Worm (Caenorhabditis elegans) whole organism, L2 larva: ENCODE measurements around the gene oxi-1.
A peak's percentile ranks its signal among the peaks of the same experiment; 100 is the strongest.

ENCODE experiments used
- C34F6.9 ChIP-seq: fragments of 150-350 bp; optimal IDR thresholded peaks from 2 replicates; lab custom pipeline; 2014; ENCODE audit warnings: missing biosample characterization, missing genetic modification characterization
- F13H6.1 ChIP-seq: sonication (generic microtip); optimal IDR thresholded peaks from 2 replicates; lab custom pipeline; 2016; ENCODE audit warnings: missing genetic modification characterization, missing compliant biosample characterization
- R02D3.7 ChIP-seq: fragments of 150-350 bp; optimal IDR thresholded peaks from 2 replicates; lab custom pipeline; 2014; ENCODE audit warnings: missing biosample characterization, missing genetic modification characterization
- ZK546.5 ChIP-seq: sonication (generic microtip); optimal IDR thresholded peaks from 2 replicates; lab custom pipeline; 2017; ENCODE audit warnings: missing biosample characterization, missing genetic modification characterization
- alr-1 ChIP-seq: fragments of 150-350 bp; optimal IDR thresholded peaks from 2 replicates; lab custom pipeline; 2014; ENCODE audit warnings: missing biosample characterization, missing genetic modification characterization
- aly-2 ChIP-seq: fragments of 150-350 bp; optimal IDR thresholded peaks from 2 replicates; lab custom pipeline; 2014; ENCODE audit warnings: missing biosample characterization, missing genetic modification characterization
- blmp-1 ChIP-seq: sonication (generic microtip); optimal IDR thresholded peaks from 2 replicates; lab custom pipeline; 2017; ENCODE audit warnings: missing genetic modification characterization, mild to moderate bottlenecking, missing compliant biosample characterization, antibody characterized with exemption, moderate library complexity; ENCODE audit not compliant: insufficient read depth
- ceh-16 ChIP-seq: fragments of 150-350 bp; optimal IDR thresholded peaks from 2 replicates; lab custom pipeline; 2014; ENCODE audit warnings: missing biosample characterization, missing genetic modification characterization
- crh-2 ChIP-seq: sonication (generic microtip); optimal IDR thresholded peaks from 2 replicates; lab custom pipeline; 2017; ENCODE audit warnings: missing biosample characterization, missing genetic modification characterization
- dmd-4 ChIP-seq: sonication (generic microtip); optimal IDR thresholded peaks from 2 replicates; lab custom pipeline; 2017; ENCODE audit warnings: missing biosample characterization, missing genetic modification characterization
- elt-1 ChIP-seq: fragments of 150-350 bp; optimal IDR thresholded peaks from 2 replicates; lab custom pipeline; 2014; ENCODE audit warnings: missing biosample characterization, missing genetic modification characterization
- gmeb-1 ChIP-seq: fragments of 150-350 bp; optimal IDR thresholded peaks from 2 replicates; lab custom pipeline; 2014; ENCODE audit warnings: missing biosample characterization, missing genetic modification characterization
- lin-11 ChIP-seq: fragments of 150-350 bp; sonication (generic microtip); optimal IDR thresholded peaks from 2 replicates; lab custom pipeline; 2014; ENCODE audit warnings: missing biosample characterization, missing genetic modification characterization, inconsistent platforms, mixed read lengths
- lin-13 ChIP-seq: fragments of 150-350 bp; optimal IDR thresholded peaks from 2 replicates; lab custom pipeline; 2014; ENCODE audit warnings: missing biosample characterization, missing genetic modification reagents, missing genetic modification characterization
- lin-39 ChIP-seq: fragments of 150-350 bp; optimal IDR thresholded peaks from 2 replicates; lab custom pipeline; 2014; ENCODE audit warnings: missing biosample characterization, missing genetic modification reagents, missing genetic modification characterization
- mab-5 ChIP-seq: fragments of 150-350 bp; optimal IDR thresholded peaks from 2 replicates; lab custom pipeline; 2014; ENCODE audit warnings: missing biosample characterization, missing genetic modification characterization
- nhr-10 ChIP-seq: sonication (generic microtip); optimal IDR thresholded peaks from 2 replicates; lab custom pipeline; 2017; ENCODE audit warnings: missing biosample characterization, missing genetic modification characterization
- nhr-11 ChIP-seq: fragments of 150-350 bp; optimal IDR thresholded peaks from 2 replicates; lab custom pipeline; 2014; ENCODE audit warnings: missing biosample characterization, missing genetic modification characterization
- nhr-12 ChIP-seq: fragments of 150-350 bp; optimal IDR thresholded peaks from 2 replicates; lab custom pipeline; 2014; ENCODE audit warnings: missing biosample characterization, missing genetic modification characterization
- nhr-129 ChIP-seq: fragments of 150-350 bp; optimal IDR thresholded peaks from 2 replicates; lab custom pipeline; 2014; ENCODE audit warnings: missing biosample characterization, missing genetic modification characterization
- nhr-21 ChIP-seq: fragments of 150-350 bp; optimal IDR thresholded peaks from 2 replicates; lab custom pipeline; 2014; ENCODE audit warnings: missing biosample characterization, missing genetic modification characterization
- nhr-23 ChIP-seq: fragments of 150-350 bp; optimal IDR thresholded peaks from 2 replicates; lab custom pipeline; 2014; ENCODE audit warnings: missing biosample characterization, missing genetic modification reagents, missing genetic modification characterization
- nhr-237 ChIP-seq: fragments of 150-350 bp; optimal IDR thresholded peaks from 2 replicates; lab custom pipeline; 2014; ENCODE audit warnings: missing biosample characterization, missing genetic modification characterization
- nhr-25 ChIP-seq: fragments of 150-350 bp; sonication (generic microtip); optimal IDR thresholded peaks from 3 replicates; lab custom pipeline; 2014; ENCODE audit warnings: missing biosample characterization, missing genetic modification characterization
- nhr-77 ChIP-seq: fragments of 150-350 bp; optimal IDR thresholded peaks from 2 replicates; lab custom pipeline; 2014; ENCODE audit warnings: missing biosample characterization, missing genetic modification characterization
- peb-1 ChIP-seq: fragments of 150-350 bp; optimal IDR thresholded peaks from 2 replicates; lab custom pipeline; 2014; ENCODE audit warnings: missing biosample characterization, missing genetic modification characterization
- sem-4 ChIP-seq: fragments of 150-350 bp; optimal IDR thresholded peaks from 2 replicates; lab custom pipeline; 2014; ENCODE audit warnings: missing biosample characterization, missing genetic modification reagents, missing genetic modification characterization
- sma-3 ChIP-seq: sonication (generic microtip); optimal IDR thresholded peaks from 2 replicates; lab custom pipeline; 2016; ENCODE audit warnings: missing genetic modification reagents, missing genetic modification characterization, missing compliant biosample characterization
- unc-39 ChIP-seq: fragments of 150-350 bp; optimal IDR thresholded peaks from 2 replicates; lab custom pipeline; 2014; ENCODE audit warnings: missing biosample characterization, missing genetic modification characterization
- unc-55 ChIP-seq: fragments of 150-350 bp; sonication (generic microtip); optimal IDR thresholded peaks from 3 replicates; lab custom pipeline; 2014; ENCODE audit warnings: missing biosample characterization, missing genetic modification reagents, missing genetic modification characterization
- zag-1 ChIP-seq: fragments of 150-350 bp; optimal IDR thresholded peaks from 2 replicates; lab custom pipeline; 2014; ENCODE audit warnings: missing biosample characterization, missing genetic modification characterization
- ztf-1 ChIP-seq: fragments of 200-800 bp; sonication (Bioruptor generic); conservative IDR thresholded peaks from 2 replicates; pipeline ENCODE4 v1.3.6; 2022; ENCODE audit warnings: missing genetic modification characterization, missing compliant biosample characterization
- ztf-11 ChIP-seq: sonication (generic microtip); optimal IDR thresholded peaks from 2 replicates; lab custom pipeline; 2017; ENCODE audit warnings: missing biosample characterization, missing genetic modification characterization
- ztf-4 ChIP-seq: fragments of 150-350 bp; optimal IDR thresholded peaks from 2 replicates; lab custom pipeline; 2014; ENCODE audit warnings: missing biosample characterization, missing genetic modification characterization

Gene oxi-1

ce11 chrIII:10905112-10905511 is 47.0 kb downstream of the oxi-1 start (continued):
- TF ChIP-seq ZK546.5 (no peak), nhr-21 (tag; lab: Kevin White, UChicago) (no peak), ztf-4 (tag; lab: Kevin White, UChicago) (no peak)

ce11 chrIII:10906325-10906724 is 48.2 kb downstream of the oxi-1 start:
- no peak for TF ChIP-seq dmd-4 (tag; lab: Kevin White, UChicago)
- TF ChIP-seq nhr-129 (tag; lab: Kevin White, UChicago): peak; percentile 5
- no peak for TF ChIP-seq sma-3
- peak; percentile 54 for TF ChIP-seq nhr-25 (tag; lab: Kevin White, UChicago)
- peak; percentile 22 for TF ChIP-seq unc-55 (GFP tag; lab: Kevin White, UChicago)
- peak; percentile 18 for TF ChIP-seq C34F6.9 (tag; lab: Kevin White, UChicago)

DNA sequence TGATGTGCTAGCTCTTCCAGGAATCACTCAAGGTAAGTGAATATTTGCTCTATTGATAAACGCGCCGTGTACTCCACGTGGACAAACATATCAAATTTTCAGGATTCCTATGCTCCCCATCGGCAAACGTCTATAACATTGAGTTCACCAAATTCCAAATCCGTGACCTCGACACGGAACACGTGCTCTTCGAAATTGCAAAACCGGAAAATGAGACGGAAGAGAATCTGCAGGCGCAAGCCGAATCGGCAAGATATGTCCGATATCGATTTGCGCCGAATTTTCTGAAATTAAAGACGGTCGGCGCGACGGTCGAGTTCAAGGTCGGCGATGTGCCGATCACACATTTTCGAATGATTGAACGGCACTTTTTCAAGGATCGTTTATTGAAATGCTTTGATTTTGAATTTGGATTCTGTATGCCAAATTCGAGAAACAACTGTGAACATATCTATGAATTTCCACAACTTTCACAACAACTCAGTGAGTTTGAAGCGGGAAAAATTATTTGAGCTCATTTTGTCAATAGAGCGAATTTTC is 49.7 kb downstream of the oxi-1 start:
- TF ChIP-seq sma-3: no peak
- no peak for TF ChIP-seq nhr-237 (tag; lab: Kevin White, UChicago)
- TF ChIP-seq ceh-16: no peak
- no peak for TF ChIP-seq elt-1 (tag; lab: Kevin White, UChicago)
- no peak for TF ChIP-seq ZK546.5
- TF ChIP-seq aly-2 (tag; lab: Kevin White, UChicago): no peak
- no peak for TF ChIP-seq F13H6.1
- peak; percentile 93 for TF ChIP-seq nhr-25 (tag; lab: Kevin White, UChicago)
- TF ChIP-seq mab-5 (tag; lab: Kevin White, UChicago): peak; percentile 62
- no peak for TF ChIP-seq lin-13
- no peak for TF ChIP-seq lin-11 (tag; lab: Kevin White, UChicago)
- no peak for TF ChIP-seq crh-2 (tag; lab: Kevin White, UChicago)
- TF ChIP-seq nhr-10 (tag; lab: Kevin White, UChicago): no peak
- TF ChIP-seq zag-1 (tag; lab: Kevin White, UChicago): no peak
- TF ChIP-seq unc-39 (tag; lab: Kevin White, UChicago): no peak
- TF ChIP-seq gmeb-1: peak; percentile 83
- no peak for TF ChIP-seq sem-4 (tag; lab: Kevin White, UChicago)
- no peak for TF ChIP-seq ztf-4 (tag; lab: Kevin White, UChicago)
- no peak for TF ChIP-seq ztf-1 (GFP tag; lab: Robert Waterston, UW)
- no peak for TF ChIP-seq nhr-12 (tag; lab: Kevin White, UChicago)
- TF ChIP-seq lin-39 (tag; lab: Kevin White, UChicago): no peak
- no peak for TF ChIP-seq nhr-11 (tag; lab: Kevin White, UChicago)
- no peak for TF ChIP-seq nhr-21 (tag; lab: Kevin White, UChicago)
- TF ChIP-seq nhr-77 (tag; lab: Kevin White, UChicago): no peak
- no peak for TF ChIP-seq peb-1 (tag; lab: Kevin White, UChicago)
- no peak for TF ChIP-seq blmp-1 (tag; lab: Kevin White, UChicago)
- TF ChIP-seq, all 48 proteins: peak for 3

DNA sequence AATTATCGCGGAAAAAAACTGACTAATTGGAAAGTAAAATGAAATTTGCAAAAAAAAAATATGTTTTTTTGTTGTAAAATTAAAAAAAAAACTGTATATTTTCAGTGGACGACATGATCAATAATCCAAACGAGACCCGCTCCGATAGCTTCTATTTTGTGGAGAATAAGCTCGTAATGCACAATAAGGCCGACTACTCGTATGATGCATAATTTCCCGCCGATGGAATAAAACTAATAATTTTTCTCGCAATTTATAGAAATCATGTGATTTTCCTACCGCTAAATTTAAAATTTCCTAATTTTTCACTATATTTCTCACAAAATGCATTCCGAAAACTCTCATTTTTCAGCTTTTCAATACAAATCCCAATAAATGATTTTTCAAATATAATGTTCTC is 50.5 kb downstream of the oxi-1 start:
- peak; percentile 95 for TF ChIP-seq nhr-25 (tag; lab: Kevin White, UChicago)
- peak; percentile 43 for TF ChIP-seq gmeb-1
- no peak for TF ChIP-seq nhr-23 (tag; lab: Kevin White, UChicago)

- TF ChIP-seq R02D3.7: no peak
- no peak for TF ChIP-seq sma-3
- TF ChIP-seq ztf-11 (tag; lab: Kevin White, UChicago): no peak
- TF ChIP-seq alr-1: no peak
- TF ChIP-seq dmd-4 (tag; lab: Kevin White, UChicago): no peak
- TF ChIP-seq crh-2 (tag; lab: Kevin White, UChicago): no peak
- TF ChIP-seq ztf-1 (GFP tag; lab: Robert Waterston, UW): no peak
- no peak for TF ChIP-seq F13H6.1
- TF ChIP-seq ztf-4 (tag; lab: Kevin White, UChicago): no peak
Observed at ce11 chrIII:10909166-10909565, 51.1 kb downstream of the oxi-1 start.

ce11 chrIII:10911160-10911559 is 53.1 kb downstream of the oxi-1 start, which contains the start of gene cut-6:
Gene cut-6 (plus strand): TSS chrIII:10911460.
- TF ChIP-seq ceh-16 (no peak), peb-1 (tag; lab: Kevin White, UChicago) (no peak)
